Worm (Caenorhabditis elegans): Measurements from ENCODE around the gene srt-11.
A peak's percentile ranks its signal among the peaks of the same experiment; 100 is the strongest.

The srt-11 gene

DNA sequence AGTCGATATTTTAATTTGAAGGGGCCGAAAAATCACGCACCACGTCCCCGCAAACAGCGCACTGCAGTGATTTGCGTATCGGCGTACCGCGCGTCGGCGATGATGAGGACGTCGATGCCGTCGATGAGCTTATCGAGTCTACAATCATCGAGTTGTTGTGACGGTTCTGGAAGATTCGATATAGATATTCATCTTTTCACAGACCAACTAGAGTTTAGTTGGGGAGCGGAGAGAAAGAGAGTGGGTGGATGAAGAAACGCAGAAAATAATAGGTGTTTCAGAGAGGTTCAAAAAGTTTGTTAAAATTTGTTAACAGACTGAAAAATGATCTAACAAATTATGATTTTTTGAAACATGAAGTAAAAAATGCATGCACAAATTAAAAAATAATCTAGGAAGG is 12.6 kb downstream of the srt-11 start, which contains the start of gene nhr-61:
Gene nhr-61 (minus strand): TSS at position 168 of the 400 bp plus-strand sequence.
- no peak for TF ChIP-seq rec-8 (tag; optimal IDR thresholded peaks at IDR 0.05)
- TF ChIP-seq ceh-100 (GFP tag; IDR thresholded peaks at IDR 0.05), result no peak
- TF ChIP-seq F49E8.2 (tag; optimal IDR thresholded peaks at IDR 0.05; ENCODE audit: insufficient read depth), result no peak
- TF ChIP-seq ekl-4 (GFP tag; IDR thresholded peaks at IDR 0.05), result no peak
- no peak for TF ChIP-seq nhr-90 (tag; optimal IDR thresholded peaks at IDR 0.05)
- TF ChIP-seq madf-10 (tag; optimal IDR thresholded peaks at IDR 0.05), result no peak
- no peak for TF ChIP-seq ztf-22 (GFP tag; optimal IDR thresholded peaks at IDR 0.05)
- no peak for TF ChIP-seq egrh-3 (GFP tag; IDR thresholded peaks at IDR 0.05)
- no peak for TF ChIP-seq F37B4.10 (GFP tag; IDR thresholded peaks at IDR 0.05)
- no peak for TF ChIP-seq egl-44 (GFP tag; IDR thresholded peaks at IDR 0.05)
- TF ChIP-seq Y53G8AR.9 (GFP tag; conservative IDR thresholded peaks at IDR 0.05), result no peak
- TF ChIP-seq hsf-1 (GFP tag; IDR thresholded peaks at IDR 0.05), result no peak

DNA sequence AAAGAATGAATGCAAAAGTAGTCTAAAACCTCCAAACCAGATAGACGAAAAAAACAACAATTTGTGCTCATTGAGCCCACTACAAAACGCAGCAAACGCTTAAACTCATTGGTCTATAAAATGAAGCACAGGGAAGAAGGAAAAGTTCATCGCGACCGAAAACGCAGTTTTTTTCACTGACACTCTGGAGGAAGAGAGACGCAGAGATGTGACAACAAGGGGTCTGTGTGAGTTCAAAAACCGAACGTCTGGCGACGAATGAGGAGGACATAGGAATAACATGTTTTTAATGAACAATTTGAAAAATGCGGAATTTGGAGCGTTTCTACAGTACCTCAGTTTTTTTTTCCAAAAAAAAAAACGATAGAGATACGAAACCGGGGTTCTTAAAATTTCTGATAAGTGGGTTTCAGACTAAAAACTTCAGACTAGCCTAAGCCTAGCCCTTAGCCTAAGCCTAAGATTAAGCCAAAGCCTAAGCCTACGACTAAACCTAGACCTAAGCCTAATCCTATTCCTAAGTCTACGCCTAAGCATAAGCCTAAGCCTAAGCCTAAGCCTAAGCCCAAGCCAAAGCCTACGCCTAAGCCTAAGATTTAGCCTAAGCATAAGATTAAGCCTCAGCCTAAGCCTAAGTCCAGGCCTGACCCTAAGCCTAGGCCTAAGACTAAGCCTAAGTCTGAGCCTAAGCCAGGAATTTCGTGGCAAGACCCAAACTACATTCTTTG is 13.6 kb downstream of the srt-11 start:
- TF ChIP-seq attf-5 (GFP tag; optimal IDR thresholded peaks at IDR 0.05), result no peak
- no peak for TF ChIP-seq ztf-3 (GFP tag; optimal IDR thresholded peaks at IDR 0.05)
- no peak for TF ChIP-seq F55B11.4 (tag; optimal IDR thresholded peaks at IDR 0.05; ENCODE audit: borderline replicate concordance, insufficient read depth)
- peak; percentile 32 for TF ChIP-seq nhr-80 (tag; optimal IDR thresholded peaks at IDR 0.05)
- peak; percentile 25; the same call in 1 of the 2 replicates for TF ChIP-seq hmg-1.2 (GFP tag; IDR thresholded peaks at IDR 0.05)

DNA sequence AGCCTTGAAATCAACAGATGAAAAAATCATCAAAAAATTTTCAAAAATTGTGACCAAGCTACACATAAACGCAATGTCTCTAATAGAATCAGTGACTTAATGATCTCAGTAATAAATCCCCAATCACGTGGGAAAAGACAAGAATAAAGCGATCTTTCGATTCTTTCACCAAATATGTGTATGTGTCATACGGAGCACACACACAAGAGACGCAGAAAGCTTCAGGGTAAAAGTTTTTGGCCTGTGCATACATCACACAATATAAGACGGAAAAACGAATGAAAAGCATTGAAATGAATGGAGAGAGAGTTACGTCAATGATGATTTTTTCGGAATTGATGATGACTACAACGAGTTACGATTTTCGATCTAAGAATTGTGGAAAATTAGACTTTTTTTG is 14.7 kb downstream of the srt-11 start:
- TF ChIP-seq chd-7 (tag; optimal IDR thresholded peaks at IDR 0.05) (no peak), nhr-80 (tag; optimal IDR thresholded peaks at IDR 0.05) (peak; percentile 16)

DNA sequence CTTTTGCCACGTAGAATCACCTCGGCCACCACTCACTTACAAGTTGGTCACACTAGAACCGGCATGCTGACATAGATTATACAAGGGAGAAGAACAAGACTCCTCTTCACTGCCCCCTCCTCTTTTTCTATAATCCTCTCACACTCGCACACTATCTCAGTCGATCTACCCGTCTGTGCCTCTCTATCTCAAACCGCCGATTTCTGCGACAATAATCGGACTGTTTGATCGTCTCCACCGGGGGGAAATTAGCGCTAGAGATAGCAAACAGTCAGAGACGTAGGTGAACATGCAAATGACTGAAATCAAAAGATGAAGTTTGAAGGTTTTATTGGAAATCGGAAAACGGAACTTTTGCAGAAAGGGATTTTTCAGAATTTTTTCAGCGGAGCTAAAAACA is 16.6 kb downstream of the srt-11 start:
- TF ChIP-seq hsf-1 (GFP tag; IDR thresholded peaks at IDR 0.05) (no peak), rcor-1 (GFP tag; IDR thresholded peaks at IDR 0.05) (peak; percentile 45), mcd-1 (GFP tag; IDR thresholded peaks at IDR 0.05) (peak; percentile 48), T26A5.8 (tag; optimal IDR thresholded peaks at IDR 0.05) (no peak), B0336.3 (GFP tag; IDR thresholded peaks at IDR 0.05) (0 out of 2 replicates have a peak, but pooled peaks have one; percentile 18), lin-26 (GFP tag; IDR thresholded peaks at IDR 0.05) (peak; percentile 33; the same call in 1 of the 2 replicates), ceh-27 (GFP tag; optimal IDR thresholded peaks at IDR 0.05) (peak; percentile 57), let-607 (tag; optimal IDR thresholded peaks at IDR 0.05) (peak in 1 of 2 experiments; percentile 1), attf-5 (GFP tag; optimal IDR thresholded peaks at IDR 0.05) (peak; percentile 57), nhr-80 (tag; optimal IDR thresholded peaks at IDR 0.05) (peak; percentile 92), Y56A3A.18 (GFP tag; IDR thresholded peaks at IDR 0.05) (0 out of 2 replicates have a peak, but pooled peaks have one; percentile 33), hmg-1.2 (GFP tag; IDR thresholded peaks at IDR 0.05) (peak; percentile 96), ceh-58 (GFP tag; IDR thresholded peaks at IDR 0.05) (no peak), ceh-100 (GFP tag; IDR thresholded peaks at IDR 0.05) (no peak), cebp-1 (GFP tag; IDR thresholded peaks at IDR 0.05) (no peak), cebp-1 (tag; optimal IDR thresholded peaks at IDR 0.05) (peak; percentile 61), F49E8.2 (tag; optimal IDR thresholded peaks at IDR 0.05; ENCODE audit: insufficient read depth) (no peak), pbrm-1 (GFP tag; IDR thresholded peaks at IDR 0.05) (0 out of 2 replicates have a peak, but pooled peaks have one; percentile 39), repo-1 (tag; optimal IDR thresholded peaks at IDR 0.05) (peak; percentile 9), lin-40 (tag; optimal IDR thresholded peaks at IDR 0.05) (peak; percentile 74), ztf-22 (GFP tag; optimal IDR thresholded peaks at IDR 0.05) (peak; percentile 14), zfh-2 (GFP tag; conservative IDR thresholded peaks at IDR 0.05) (0 out of 2 replicates have a peak, but pooled peaks have one; percentile 30), ets-4 (GFP tag; optimal IDR thresholded peaks at IDR 0.05) (peak; percentile 4), snpc-4 (GFP tag; optimal IDR thresholded peaks at IDR 0.05) (no peak), snpc-4 (tag; optimal IDR thresholded peaks at IDR 0.05) (peak in 3 of 4 experiments; percentile 18 to 56 (median 20)), F22D6.2 (tag; optimal IDR thresholded peaks at IDR 0.05) (no peak), dox-1 (GFP tag; IDR thresholded peaks at IDR 0.05) (peak; percentile 71)

All from whole organism, young adult.